Fruit fly (Drosophila melanogaster): ENCODE data around the gene CG10237.

The CG10237 gene

DNA sequence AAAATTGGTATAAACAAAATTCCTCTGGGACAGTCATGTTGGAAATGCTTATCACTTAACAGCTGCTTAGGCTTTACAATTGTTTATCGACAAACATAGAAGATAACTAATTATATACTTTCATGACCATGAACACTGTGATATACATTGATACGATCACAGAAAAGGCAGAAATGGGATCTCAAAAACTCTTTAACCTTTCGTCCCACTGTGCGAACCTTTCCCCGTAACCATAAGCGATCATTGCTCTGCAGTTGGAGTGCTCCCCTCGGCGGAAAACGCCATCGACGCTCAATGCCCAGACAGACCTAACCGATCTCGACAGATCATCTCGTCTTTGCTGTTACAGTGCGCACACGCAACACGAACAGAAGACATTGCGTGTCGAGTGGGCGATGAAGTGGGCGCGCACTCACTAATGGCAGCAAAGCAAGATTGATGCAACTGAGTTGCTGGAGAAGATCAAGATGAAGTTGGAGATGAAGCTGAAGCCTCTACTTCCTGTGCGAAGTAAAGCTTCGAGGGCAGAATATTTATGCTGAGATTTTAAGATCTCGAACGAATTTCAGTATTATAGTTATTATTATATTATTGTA, 18.1 kb downstream of the CG10237 start (continued):
- TF ChIP-seq CG2199 (GFP tag; IDR thresholded peaks at IDR 0.05) (0 out of 3 replicates have a peak, but pooled peaks have one; percentile 19), CG14014 (GFP tag; IDR thresholded peaks at IDR 0.05) (no peak), slbo (GFP tag; IDR thresholded peaks at IDR 0.05) (peak; percentile 25; the same call in 1 of the 2 replicates), CG33213 (GFP tag; optimal IDR thresholded peaks at IDR 0.05) (no peak), row (GFP tag; IDR thresholded peaks at IDR 0.05) (peak; percentile 13; the same call in 1 of the 3 replicates), exex (tag; optimal IDR thresholded peaks at IDR 0.05) (no peak), NC2β (GFP tag; optimal IDR thresholded peaks at IDR 0.05) (no peak), CG1603 (tag; optimal IDR thresholded peaks at IDR 0.05) (peak; percentile 5)

- TF ChIP-seq cas (GFP tag; IDR thresholded peaks at IDR 0.05) (peak; percentile 82), CG9437 (GFP tag; optimal IDR thresholded peaks at IDR 0.05) (peak; percentile 96), CG5953 (GFP tag; IDR thresholded peaks at IDR 0.05) (peak; percentile 88), vnd (GFP tag; IDR thresholded peaks at IDR 0.05; ENCODE audit: partially characterized antibody) (no peak), HHEX (GFP tag; optimal IDR thresholded peaks at IDR 0.05) (peak; percentile 98), nmo (GFP tag; optimal IDR thresholded peaks at IDR 0.05) (peak; percentile 99), ems (GFP tag; optimal IDR thresholded peaks at IDR 0.05) (peak; percentile 94), nerfin-2 (GFP tag; IDR thresholded peaks at IDR 0.05; ENCODE audit: partially characterized antibody) (no peak), ftz-f1 (GFP tag; optimal IDR thresholded peaks at IDR 0.05) (peak; percentile 67), Hr51 (GFP tag; optimal IDR thresholded peaks at IDR 0.05) (peak; percentile 94 to 99), CG13424 (tag; optimal IDR thresholded peaks at IDR 0.05) (peak; percentile 99), CG11560 (tag; IDR thresholded peaks at IDR 0.05) (peak; percentile 90), danr (GFP tag; IDR thresholded peaks at IDR 0.05) (peak; percentile 93), Atf6 (GFP tag; IDR thresholded peaks at IDR 0.05) (peak; percentile 98), CG12071 (GFP tag; optimal IDR thresholded peaks at IDR 0.05) (peak; percentile 94), Jarid2 (GFP tag; optimal IDR thresholded peaks at IDR 0.05) (peak; percentile 86), CG11398 (GFP tag; optimal IDR thresholded peaks at IDR 0.05) (peak; percentile 89), Side (GFP tag; optimal IDR thresholded peaks at IDR 0.05) (peak; percentile 94), Dip2 (GFP tag; IDR thresholded peaks at IDR 0.05) (peak; percentile 75; the same call in 1 of the 2 replicates), lola (GFP tag; optimal IDR thresholded peaks at IDR 0.05) (peak in 2 of 3 experiments; percentile 49 to 97), gro (GFP tag; optimal IDR thresholded peaks at IDR 0.05) (peak; percentile 92), dm (GFP tag; optimal IDR thresholded peaks at IDR 0.05) (peak; percentile 85), Oli (tag; optimal IDR thresholded peaks at IDR 0.05) (peak; percentile 99), CG11085 (GFP tag; IDR thresholded peaks at IDR 0.05) (peak; percentile 87), onecut (GFP tag; IDR thresholded peaks at IDR 0.05) (peak; percentile 90), CG9797 (GFP tag; optimal IDR thresholded peaks at IDR 0.05) (peak; percentile 47), CG6272 (GFP tag; IDR thresholded peaks at IDR 0.05) (peak; percentile 93), E2f1 (GFP tag; IDR thresholded peaks at IDR 0.05) (peak; percentile 96), Sry-β (GFP tag; optimal IDR thresholded peaks at IDR 0.05) (peak; percentile 67), Aef1 (GFP tag; IDR thresholded peaks at IDR 0.05) (peak; percentile 93), Elba2 (GFP tag; optimal IDR thresholded peaks at IDR 0.05) (peak; percentile 27), Hand (GFP tag; optimal IDR thresholded peaks at IDR 0.05) (peak; percentile 99), Chrac-16 (GFP tag; optimal IDR thresholded peaks at IDR 0.05) (peak; percentile 95), CG3407 (GFP tag; optimal IDR thresholded peaks at IDR 0.05) (peak; percentile 96), CG2199 (GFP tag; IDR thresholded peaks at IDR 0.05) (0 out of 3 replicates have a peak, but pooled peaks have one; percentile 86), Taf1 (GFP tag; IDR thresholded peaks at IDR 0.05) (peak; percentile 90), CG13287 (GFP tag; IDR thresholded peaks at IDR 0.05; ENCODE audit: partially characterized antibody) (no peak; the same call in none of the 2 replicates), CG1792 (GFP tag; optimal IDR thresholded peaks at IDR 0.05) (peak; percentile 86), CG30431 (GFP tag; optimal IDR thresholded peaks at IDR 0.05) (peak; percentile 94), al (GFP tag; IDR thresholded peaks at IDR 0.05) (peak; percentile 90)
Observed at dm6 chr2L:19423467-19424122, 18.9 kb downstream of the CG10237 start, which contains the start of the genes Alp12 and CG13085. Alp12 (plus strand) TSS chr2L:19424050. CG13085 (plus strand) TSS chr2L:19424050.
